Fruit fly (Drosophila melanogaster): Measurements from ENCODE around the gene CG10859.

CG10859 gene

dm6 chr2L:13367378-13367777, 31.1 kb downstream of the CG10859 start, which contains the start of gene Tap42 (continued):
- no peak for TF ChIP-seq Usf (GFP tag; optimal IDR thresholded peaks at IDR 0.05)
- TF ChIP-seq sr (GFP tag; IDR thresholded peaks at IDR 0.05): no peak
- TF ChIP-seq Bteb2 (GFP tag; optimal IDR thresholded peaks at IDR 0.05): peak; percentile 13
- no peak for TF ChIP-seq CG2889 (GFP tag; IDR thresholded peaks at IDR 0.05)
- peak; percentile 25; the same call in 1 of the 2 replicates for TF ChIP-seq Adf1 (GFP tag; IDR thresholded peaks at IDR 0.05)
- peak; percentile 27 to 90 for TF ChIP-seq crp (GFP tag; optimal IDR thresholded peaks at IDR 0.05)
- no peak for TF ChIP-seq fd3F (GFP tag; optimal IDR thresholded peaks at IDR 0.05)
- TF ChIP-seq CG30020 (tag; optimal IDR thresholded peaks at IDR 0.05): peak; percentile 16
- TF ChIP-seq CG5245 (GFP tag; optimal IDR thresholded peaks at IDR 0.05): no peak
- no peak for TF ChIP-seq corto (GFP tag; optimal IDR thresholded peaks at IDR 0.05)
- TF ChIP-seq CG15269 (tag; optimal IDR thresholded peaks at IDR 0.05): peak; percentile 40
- TF ChIP-seq CG18764 (GFP tag; optimal IDR thresholded peaks at IDR 0.05): no peak
- TF ChIP-seq stwl (tag; optimal IDR thresholded peaks at IDR 0.05): peak; percentile 27
- TF ChIP-seq CG33557 (GFP tag; optimal IDR thresholded peaks at IDR 0.05): no peak
- TF ChIP-seq C15 (GFP tag; IDR thresholded peaks at IDR 0.05): no peak
- TF ChIP-seq CG8924 (tag; optimal IDR thresholded peaks at IDR 0.05): peak; percentile 27
- peak; percentile 22 for TF ChIP-seq trem (tag; optimal IDR thresholded peaks at IDR 0.05)
- TF ChIP-seq CG1602 (GFP tag; optimal IDR thresholded peaks at IDR 0.05): peak; percentile 4
- TF ChIP-seq E2f1 (GFP tag; IDR thresholded peaks at IDR 0.05): no peak
- TF ChIP-seq Antp (GFP tag; optimal IDR thresholded peaks at IDR 0.05): no peak
- TF ChIP-seq sc (optimal IDR thresholded peaks at IDR 0.05): no peak
- TF ChIP-seq sc (GFP tag; optimal IDR thresholded peaks at IDR 0.05): no peak
- TF ChIP-seq CG15601 (tag; optimal IDR thresholded peaks at IDR 0.05): peak; percentile 1
- TF ChIP-seq CG2678 (tag; optimal IDR thresholded peaks at IDR 0.05): peak; percentile 22
- no peak for TF ChIP-seq hkb (optimal IDR thresholded peaks at IDR 0.05)
- peak; percentile 30; the same call in 1 of the 2 replicates for TF ChIP-seq hkb (GFP tag; IDR thresholded peaks at IDR 0.05)
- TF ChIP-seq CG4854 (GFP tag; optimal IDR thresholded peaks at IDR 0.05): no peak
- no peak for TF ChIP-seq CG11247 (GFP tag; IDR thresholded peaks at IDR 0.05)
- no peak for TF ChIP-seq Jarid2 (GFP tag; optimal IDR thresholded peaks at IDR 0.05)
- TF ChIP-seq Fer1 (GFP tag; optimal IDR thresholded peaks at IDR 0.05): peak; percentile 52
- TF ChIP-seq CG17802 (tag; optimal IDR thresholded peaks at IDR 0.05): no peak

- TF ChIP-seq Dfd (GFP tag; optimal IDR thresholded peaks at IDR 0.05) (no peak), tll (GFP tag; optimal IDR thresholded peaks at IDR 0.05) (peak in 1 of 2 experiments; percentile 57), lola (GFP tag; optimal IDR thresholded peaks at IDR 0.05) (no peak), CG12155 (GFP tag; optimal IDR thresholded peaks at IDR 0.05) (peak; percentile 61), CG16813 (GFP tag; IDR thresholded peaks at IDR 0.05; ENCODE audit: partially characterized antibody) (no peak), sob (GFP tag; IDR thresholded peaks at IDR 0.05) (peak; percentile 44; the same call in 1 of the 2 replicates), CG17186 (GFP tag; optimal IDR thresholded peaks at IDR 0.05) (peak; percentile 13), Fer3 (tag; optimal IDR thresholded peaks at IDR 0.05) (no peak), Mad (GFP tag; optimal IDR thresholded peaks at IDR 0.05) (peak; percentile 37), CG1603 (tag; optimal IDR thresholded peaks at IDR 0.05) (no peak), pita (GFP tag; optimal IDR thresholded peaks at IDR 0.05) (no peak), ro (GFP tag; IDR thresholded peaks at IDR 0.05) (no peak), Scr (GFP tag; IDR thresholded peaks at IDR 0.05; ENCODE audit: partially characterized antibody) (no peak), sug (tag; optimal IDR thresholded peaks at IDR 0.05) (peak; percentile 82), CG10979 (tag; optimal IDR thresholded peaks at IDR 0.05) (peak; percentile 43), D19A (tag; optimal IDR thresholded peaks at IDR 0.05) (no peak), CG4820 (GFP tag; optimal IDR thresholded peaks at IDR 0.05) (peak; percentile 45), NfI (GFP tag; optimal IDR thresholded peaks at IDR 0.05) (peak; percentile 59), cwo (GFP tag; optimal IDR thresholded peaks at IDR 0.05) (peak; percentile 98), rib (GFP tag; IDR thresholded peaks at IDR 0.05) (no peak)
Measured at dm6 chr2L:13366109-13366747, 32.2 kb downstream of the CG10859 start, which contains the start of the genes Nnp-1 and Grx3. TSS of gene Nnp-1 (minus strand) at chr2L:13366189. TSS of gene Grx3 (plus strand) at chr2L:13366447.

Measured in whole organism, embryonic.